Worm (Caenorhabditis elegans) whole organism, L2 larva: ENCODE measurements around the gene gpx-5.

Experiments used
- R02D3.7 ChIP-seq: fragments of 150-350 bp; optimal IDR thresholded peaks from 2 replicates; lab custom pipeline; 2014; ENCODE audit warnings: missing biosample characterization, missing genetic modification characterization
- lin-13 ChIP-seq: fragments of 150-350 bp; optimal IDR thresholded peaks from 2 replicates; lab custom pipeline; 2014; ENCODE audit warnings: missing biosample characterization, missing genetic modification reagents, missing genetic modification characterization

DNA sequence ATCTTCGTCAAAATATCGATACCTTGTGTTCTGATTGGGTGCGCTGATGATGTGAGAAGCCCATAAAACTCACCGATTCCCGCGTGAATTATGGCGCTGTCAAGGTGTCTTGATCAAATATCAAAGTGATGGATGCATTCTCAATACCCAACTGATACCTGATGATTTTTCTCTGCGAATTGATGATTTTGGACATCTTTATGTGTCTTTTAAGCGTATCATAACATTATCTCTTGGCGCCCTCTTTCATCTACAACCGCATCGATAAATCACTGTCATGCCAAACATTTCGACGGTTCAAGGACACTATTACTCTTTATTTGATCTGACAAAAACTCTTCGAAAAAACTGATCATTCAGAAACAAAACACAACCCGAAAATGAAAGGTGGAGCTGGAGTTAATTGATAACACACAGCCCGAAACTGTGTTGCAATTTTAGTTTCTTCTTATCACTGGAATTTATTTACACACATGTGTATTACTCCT lies 37.2 kb upstream of the gpx-5 start:
- no peak for TF ChIP-seq lin-13
- no peak for TF ChIP-seq R02D3.7 (tag; lab: Kevin White, UChicago)
